Worm (Caenorhabditis elegans): ENCODE measurements around the gene rad-51.
A peak's percentile ranks its signal among the peaks of the same experiment; 100 is the strongest.

The rad-51 gene

DNA sequence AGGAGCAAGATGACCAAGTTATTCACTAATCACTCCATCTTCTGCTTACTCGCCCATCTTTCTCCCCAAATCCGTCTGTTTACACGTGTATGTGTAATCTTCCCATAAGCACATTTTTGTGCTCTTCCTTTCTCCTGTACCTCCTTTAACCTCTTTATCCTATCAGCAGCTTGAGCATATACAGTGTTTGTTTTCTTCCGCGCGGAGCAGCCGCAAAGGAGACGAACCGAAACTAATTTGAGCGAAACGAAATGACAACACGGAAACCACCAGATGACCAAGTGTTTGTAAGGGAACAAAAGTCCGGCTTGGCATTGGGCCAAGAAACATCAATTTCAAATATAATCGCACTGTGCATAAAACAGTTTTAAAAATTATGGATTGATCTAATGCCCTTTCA is 20.3 kb upstream of the rad-51 start:
- TF ChIP-seq nhr-42 (GFP tag; IDR thresholded peaks at IDR 0.05) (0 out of 2 replicates have a peak, but pooled peaks have one; percentile 6), dmd-8 (GFP tag; IDR thresholded peaks at IDR 0.05) (no peak), aha-1 (tag) (no peak), daf-12 (tag; optimal IDR thresholded peaks at IDR 0.05) (no peak), Y48G9A.11 (GFP tag; IDR thresholded peaks at IDR 0.05) (no peak), ZK546.5 (tag; optimal IDR thresholded peaks at IDR 0.05) (no peak)

DNA sequence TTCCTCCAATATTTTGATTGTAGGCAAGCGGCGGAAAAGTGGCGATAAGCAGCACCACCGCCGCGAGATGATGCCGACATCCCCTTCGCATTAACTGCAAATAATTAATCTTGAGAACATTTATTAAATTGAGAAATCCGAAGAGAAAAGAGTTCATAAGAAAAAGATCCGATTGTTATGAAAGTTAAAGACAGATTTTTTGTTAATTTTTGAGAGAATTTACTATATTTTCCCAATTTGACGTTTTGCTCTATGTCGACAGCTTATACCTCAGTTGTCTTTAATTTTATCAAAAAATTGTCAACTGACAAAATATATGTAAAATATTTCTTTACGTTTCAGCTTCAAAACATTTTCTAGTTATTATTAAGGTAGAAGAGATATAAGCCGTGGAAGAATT is 18.2 kb upstream of the rad-51 start, which contains the start of gene R09E10.5:
TSS of gene R09E10.5 (minus strand) at position 101 of the 400 bp plus-strand sequence.
- no peak for TF ChIP-seq lin-13 (GFP tag; optimal IDR thresholded peaks at IDR 0.05)
- TF ChIP-seq mdl-1 (tag; optimal IDR thresholded peaks at IDR 0.05) = no peak
- TF ChIP-seq lin-29 (GFP tag; IDR thresholded peaks at IDR 0.05) = no peak
- no peak for TF ChIP-seq ceh-32 (tag; optimal IDR thresholded peaks at IDR 0.05; ENCODE audit: poor library complexity)
- TF ChIP-seq cey-2 (tag; optimal IDR thresholded peaks at IDR 0.05; ENCODE audit: borderline replicate concordance, insufficient read depth) = no peak
- no peak for TF ChIP-seq nhr-28 (tag; optimal IDR thresholded peaks at IDR 0.05)
- TF ChIP-seq lin-15B (tag; optimal IDR thresholded peaks at IDR 0.05) = no peak
- TF ChIP-seq T26A8.4 (GFP tag; IDR thresholded peaks at IDR 0.05) = no peak
- TF ChIP-seq ces-1 (GFP tag; optimal IDR thresholded peaks at IDR 0.05) = no peak
- TF ChIP-seq lin-38 (GFP tag; IDR thresholded peaks at IDR 0.05) = no peak
- no peak for TF ChIP-seq F37D6.2 (tag; optimal IDR thresholded peaks at IDR 0.05)
- TF ChIP-seq aha-1 (tag) = no peak
- no peak for TF ChIP-seq zip-11 (GFP tag; IDR thresholded peaks at IDR 0.05)
- TF ChIP-seq madf-9 (GFP tag; conservative IDR thresholded peaks at IDR 0.05) = no peak
- no peak for TF ChIP-seq nhr-237 (tag; optimal IDR thresholded peaks at IDR 0.05)
- no peak for TF ChIP-seq F49E8.2 (tag; optimal IDR thresholded peaks at IDR 0.05; ENCODE audit: borderline replicate concordance)
- TF ChIP-seq nhr-10 (tag; optimal IDR thresholded peaks at IDR 0.05) = no peak
- TF ChIP-seq nhr-11 (tag; optimal IDR thresholded peaks at IDR 0.05) = no peak
- TF ChIP-seq ama-1 (optimal IDR thresholded peaks at IDR 0.05) = no peak
- TF ChIP-seq vab-7 (GFP tag; IDR thresholded peaks at IDR 0.05) = no peak

DNA sequence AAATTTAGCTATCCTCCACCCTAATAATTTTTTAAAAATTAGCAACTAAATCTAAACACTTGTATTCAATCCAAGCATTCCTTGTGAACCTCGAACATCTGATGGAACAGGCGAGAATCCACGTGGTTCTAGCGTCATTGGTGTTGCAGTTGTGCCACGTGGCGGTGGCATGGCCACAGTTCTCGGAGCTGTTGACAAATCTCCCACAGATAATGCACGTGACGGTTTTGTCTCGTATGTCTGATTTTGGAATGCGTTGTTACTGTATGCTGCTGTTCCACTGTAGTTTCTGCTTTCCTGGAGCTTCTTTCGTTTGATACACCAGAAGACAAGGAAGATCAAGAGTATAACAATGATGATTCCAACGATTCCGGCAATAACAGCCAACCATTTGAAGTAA is 12.0 kb upstream of the rad-51 start:
- TF ChIP-seq unc-62 (GFP tag; optimal IDR thresholded peaks at IDR 0.05 in 1 of 2) (peak in 1 of 2 experiments; percentile 92), unc-62 (tag; optimal IDR thresholded peaks at IDR 0.05) (no peak), zfp-3 (GFP tag; conservative IDR thresholded peaks at IDR 0.05) (no peak), jun-1 (tag; optimal IDR thresholded peaks at IDR 0.05) (no peak), D1046.2 (GFP tag; IDR thresholded peaks at IDR 0.05) (no peak), daf-19 (GFP tag; conservative IDR thresholded peaks at IDR 0.05) (no peak), lin-15B (tag; optimal IDR thresholded peaks at IDR 0.05) (no peak), ces-1 (GFP tag; optimal IDR thresholded peaks at IDR 0.05) (no peak)

DNA sequence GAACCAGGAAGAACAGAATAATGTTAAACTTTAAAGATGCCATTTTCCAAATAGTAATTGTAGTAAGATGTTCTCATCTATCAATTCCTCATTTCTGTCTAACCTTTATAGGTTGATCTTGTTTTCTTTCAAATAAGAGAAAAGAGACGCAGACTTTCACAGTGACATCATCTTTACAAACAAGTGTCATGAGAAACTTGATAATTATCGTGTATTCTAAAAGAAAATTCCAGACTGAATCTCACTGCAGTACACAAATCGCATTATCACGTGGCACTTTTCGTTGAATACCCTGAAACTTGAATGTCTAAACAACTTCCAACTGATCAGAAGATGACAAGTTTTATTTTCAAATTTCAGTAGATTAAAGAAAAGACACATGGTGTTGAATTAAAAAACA is 11.0 kb upstream of the rad-51 start, which contains the start of gene R09E10.13:
TSS of gene R09E10.13 (minus strand) at position 61 of the 400 bp plus-strand sequence.
- TF ChIP-seq unc-62 (GFP tag; optimal IDR thresholded peaks at IDR 0.05 in 1 of 2) = peak in 1 of 2 experiments; percentile 84
- TF ChIP-seq unc-62 (tag; optimal IDR thresholded peaks at IDR 0.05) = no peak
- TF ChIP-seq saeg-2 (GFP tag; IDR thresholded peaks at IDR 0.05) = no peak
- peak; percentile 68 for TF ChIP-seq hlh-30 (tag; optimal IDR thresholded peaks at IDR 0.05; ENCODE audit: insufficient read depth)
- TF ChIP-seq nhr-111 (GFP tag; optimal IDR thresholded peaks at IDR 0.05) = no peak
- TF ChIP-seq ceh-62 (tag; optimal IDR thresholded peaks at IDR 0.05) = no peak
- TF ChIP-seq hlh-11 (tag; optimal IDR thresholded peaks at IDR 0.05) = peak; percentile 42

All from whole organism, L4 larva.